Fruit fly (Drosophila melanogaster): ENCODE results near the gene CG3306.

DNA sequence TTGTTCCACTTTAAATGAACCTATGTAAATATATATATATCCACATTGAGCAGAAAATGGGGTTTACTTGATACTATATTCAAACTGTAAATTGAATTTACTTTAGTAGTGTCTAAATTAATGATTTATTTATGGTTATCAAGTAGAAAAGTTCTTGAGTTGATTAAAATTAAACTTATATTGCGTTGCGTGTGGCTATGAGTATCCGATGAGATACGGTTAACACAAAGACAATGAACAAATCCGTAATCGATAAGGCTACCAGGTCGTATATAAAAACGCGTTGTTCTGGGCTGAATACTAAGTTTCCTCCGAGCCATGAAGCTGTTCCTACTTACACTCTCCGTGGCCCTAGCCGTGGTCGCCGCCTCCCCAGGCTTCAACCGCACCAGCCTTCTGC, 37.6 kb downstream of the CG3306 start, which contains the start of gene CG18179:
- TF ChIP-seq CG13204 (GFP tag; optimal IDR thresholded peaks at IDR 0.05): no peak
- TF ChIP-seq CG8159 (tag; optimal IDR thresholded peaks at IDR 0.05): no peak
- no peak for TF ChIP-seq EcR (GFP tag; optimal IDR thresholded peaks at IDR 0.05)
- no peak for TF ChIP-seq Pif1B (GFP tag; optimal IDR thresholded peaks at IDR 0.05)
- no peak for TF ChIP-seq Pif1A (GFP tag; optimal IDR thresholded peaks at IDR 0.05)
- TF ChIP-seq D1 (tag; optimal IDR thresholded peaks at IDR 0.05): no peak
- no peak for TF ChIP-seq CG15710 (tag; optimal IDR thresholded peaks at IDR 0.05)
- no peak for TF ChIP-seq CG32121 (GFP tag; IDR thresholded peaks at IDR 0.05)

Measured in whole organism, pupa.